Worm (Caenorhabditis elegans): ENCODE measurements around the gene nep-9.

DNA sequence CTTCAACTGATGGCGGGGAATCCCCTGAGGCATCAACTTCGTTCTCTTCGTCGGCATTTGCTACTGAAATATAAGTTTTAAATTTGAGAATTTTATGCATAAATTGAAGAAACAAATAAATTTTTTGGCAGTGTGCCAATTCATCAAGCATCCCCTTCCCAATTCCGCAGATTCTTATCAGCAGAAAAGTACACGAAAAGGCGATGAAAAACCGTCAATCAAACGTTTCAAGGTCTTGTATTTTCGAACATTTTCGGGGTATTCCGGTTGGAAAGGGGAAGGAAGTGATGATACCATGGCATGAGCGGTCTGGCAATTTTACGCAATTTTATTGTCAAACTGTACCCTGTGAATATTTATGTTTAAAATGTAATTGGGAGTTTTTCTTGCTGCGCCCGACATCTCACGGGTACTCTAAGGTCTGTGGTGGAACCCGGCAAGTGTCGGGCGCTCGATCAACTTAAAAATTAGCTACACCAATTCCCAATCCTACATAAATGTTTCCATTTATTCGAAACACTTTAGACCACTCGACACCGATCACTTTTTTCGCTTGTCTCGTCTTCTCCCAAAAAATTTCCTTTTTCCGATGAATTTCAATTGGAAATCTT lies 35.9 kb upstream of the nep-9 start:
- TF ChIP-seq elt-3 (tag; optimal IDR thresholded peaks at IDR 0.05) (no peak), egl-27 (tag; optimal IDR thresholded peaks at IDR 0.05) (no peak), jun-1 (tag; optimal IDR thresholded peaks at IDR 0.05) (no peak), R02D3.7 (tag; optimal IDR thresholded peaks at IDR 0.05) (no peak), unc-62 (GFP tag; optimal IDR thresholded peaks at IDR 0.05) (peak; percentile 43), unc-39 (tag; optimal IDR thresholded peaks at IDR 0.05) (no peak)

Data from whole organism, L3 larva.